Fruit fly (Drosophila melanogaster): ENCODE results near the gene CG4546.

CG4546 gene

dm6 chr3R:15857189-15857767 lies 10.9 kb downstream of the CG4546 start, which contains the start of gene Hmt-1 (continued):
- TF ChIP-seq Pdp1 (GFP tag; optimal IDR thresholded peaks at IDR 0.05) (peak in 1 of 2 experiments; percentile 93), phol (tag; optimal IDR thresholded peaks at IDR 0.05) (peak; percentile 57), run (tag; optimal IDR thresholded peaks at IDR 0.05) (no peak), NC2α (GFP tag; optimal IDR thresholded peaks at IDR 0.05) (no peak), Hsf (GFP tag; optimal IDR thresholded peaks at IDR 0.05) (peak; percentile 25), Lim3 (GFP tag; IDR thresholded peaks at IDR 0.05) (no peak), stwl (tag; optimal IDR thresholded peaks at IDR 0.05) (peak; percentile 52), Atf3 (GFP tag; optimal IDR thresholded peaks at IDR 0.05) (no peak), nmo (GFP tag; optimal IDR thresholded peaks at IDR 0.05) (peak; percentile 67), sob (GFP tag; IDR thresholded peaks at IDR 0.05) (0 out of 2 replicates have a peak, but pooled peaks have one; percentile 20), CG2202 (tag; optimal IDR thresholded peaks at IDR 0.05) (peak; percentile 1), E2f1 (GFP tag; IDR thresholded peaks at IDR 0.05) (no peak), CG3847 (GFP tag; IDR thresholded peaks at IDR 0.05) (no peak; the same call in 1 of the 2 replicates), CG17361 (GFP tag; IDR thresholded peaks at IDR 0.05) (no peak), Lhr (GFP tag; optimal IDR thresholded peaks at IDR 0.05) (peak; percentile 52), MBD-R2 (GFP tag; IDR thresholded peaks at IDR 0.05) (peak; percentile 61; the same call in 1 of the 2 replicates), CG9797 (GFP tag; optimal IDR thresholded peaks at IDR 0.05) (peak; percentile 92), Asciz (GFP tag; optimal IDR thresholded peaks at IDR 0.05) (no peak), ftz-f1 (GFP tag; optimal IDR thresholded peaks at IDR 0.05) (peak; percentile 36), pzg (GFP tag; optimal IDR thresholded peaks at IDR 0.05) (peak; percentile 86), emc (GFP tag; optimal IDR thresholded peaks at IDR 0.05) (no peak), CG31388 (GFP tag; optimal IDR thresholded peaks at IDR 0.05) (no peak), hkb (optimal IDR thresholded peaks at IDR 0.05) (peak; percentile 11), hkb (GFP tag; IDR thresholded peaks at IDR 0.05) (no peak), CG2889 (GFP tag; IDR thresholded peaks at IDR 0.05) (no peak), Max (GFP tag; optimal IDR thresholded peaks at IDR 0.05) (peak; percentile 1), CG16813 (GFP tag; IDR thresholded peaks at IDR 0.05; ENCODE audit: partially characterized antibody) (peak; percentile 23; the same call in 1 of the 3 replicates), CG9727 (GFP tag; optimal IDR thresholded peaks at IDR 0.05) (peak; percentile 9), gsb-n (tag; optimal IDR thresholded peaks at IDR 0.05) (peak; percentile 40), Awh (GFP tag; IDR thresholded peaks at IDR 0.05) (no peak), E2f2 (GFP tag; IDR thresholded peaks at IDR 0.05) (peak; percentile 97), CrebB (tag; optimal IDR thresholded peaks at IDR 0.05) (no peak), CG4854 (GFP tag; optimal IDR thresholded peaks at IDR 0.05) (no peak), scrt (GFP tag; optimal IDR thresholded peaks at IDR 0.05) (no peak), CG11247 (GFP tag; IDR thresholded peaks at IDR 0.05) (no peak), trh (GFP tag; optimal IDR thresholded peaks at IDR 0.05) (no peak), CG17829 (tag; optimal IDR thresholded peaks at IDR 0.05) (peak; percentile 53), BEAF-32 (GFP tag; optimal IDR thresholded peaks at IDR 0.05) (peak; percentile 47), ato (GFP tag; IDR thresholded peaks at IDR 0.05; ENCODE audit: partially characterized antibody) (no peak), seq (GFP tag; IDR thresholded peaks at IDR 0.05) (no peak), vvl (GFP tag; IDR thresholded peaks at IDR 0.05) (peak; percentile 81), sens (GFP tag) (peak; percentile 83), CG14710 (tag; optimal IDR thresholded peaks at IDR 0.05) (peak; percentile 80), CG2116 (GFP tag; optimal IDR thresholded peaks at IDR 0.05) (peak; percentile 61), CG31441 (GFP tag; IDR thresholded peaks at IDR 0.05) (no peak), bigmax (GFP tag; optimal IDR thresholded peaks at IDR 0.05) (no peak), NC2β (GFP tag; optimal IDR thresholded peaks at IDR 0.05) (no peak), CG7357 (GFP tag; IDR thresholded peaks at IDR 0.05) (peak; percentile 92), CG1647 (GFP tag; optimal IDR thresholded peaks at IDR 0.05) (no peak), Gug (GFP tag; IDR thresholded peaks at IDR 0.05) (no peak), CG9817 (tag; optimal IDR thresholded peaks at IDR 0.05) (no peak)
